Worm (Caenorhabditis elegans) whole organism, L4 larva: ENCODE results near the gene srh-209.
"Not testable (repeated sequence)": the region's sequence is repeated elsewhere in the genome, so short reads cannot be mapped to it uniquely, and the experiment has no call there.

Experiments used
- ZK546.5 ChIP-seq, 2 experiments: sonication (generic microtip); optimal IDR thresholded peaks; 2 replicates each; lab custom pipeline; 2017; ENCODE audit warnings: missing biosample characterization in 2 of 2, missing genetic modification characterization in 2 of 2
- snpc-4 ChIP-seq: fragments of 150-350 bp; optimal IDR thresholded peaks from 2 replicates; lab custom pipeline; 2014; ENCODE audit warnings: missing biosample characterization, missing genetic modification characterization

ce11 chrV:18415878-18416277 is 11.2 kb upstream of the srh-209 start:
- not testable (repeated sequence) for TF ChIP-seq ZK546.5 (tag; optimal IDR thresholded peaks at IDR 0.05; lab: Kevin White, UChicago); snpc-4 (tag; lab: Kevin White, UChicago)
